Worm (Caenorhabditis elegans) whole organism, late embryonic: ENCODE results near the gene lys-3.

ENCODE experiments used
- C08G9.2 ChIP-seq: sonication (generic microtip); optimal IDR thresholded peaks from 2 replicates; lab custom pipeline; 2016; ENCODE audit warnings: mild to moderate bottlenecking, missing genetic modification characterization, moderate library complexity, missing compliant biosample characterization
- C38D4.7 ChIP-seq: fragments of 200-800 bp; sonication (Bioruptor generic); optimal IDR thresholded peaks from 2 replicates; lab custom pipeline; 2018; ENCODE audit warnings: mild to moderate bottlenecking, missing genetic modification characterization, moderate library complexity, missing compliant biosample characterization
- K09A11.1 ChIP-seq: sonication (generic microtip); optimal IDR thresholded peaks from 2 replicates; lab custom pipeline; 2017; ENCODE audit warnings: antibody characterized with exemption, mild to moderate bottlenecking, missing genetic modification characterization, missing compliant biosample characterization; ENCODE audit not compliant: insufficient read depth
- T23F11.4 ChIP-seq: fragments of 200-800 bp; sonication (Bioruptor generic); optimal IDR thresholded peaks from 2 replicates; lab custom pipeline; 2018; ENCODE audit warnings: mild to moderate bottlenecking, missing genetic modification characterization, missing compliant biosample characterization
- Y22D7AL.16 ChIP-seq: sonication (generic microtip); optimal IDR thresholded peaks from 2 replicates; lab custom pipeline; 2016; ENCODE audit warnings: missing genetic modification characterization, missing compliant biosample characterization
- ahr-1 ChIP-seq: sonication (generic microtip); optimal IDR thresholded peaks from 2 replicates; lab custom pipeline; 2016; ENCODE audit warnings: missing genetic modification characterization, missing compliant biosample characterization
- ceh-14 ChIP-seq: sonication (generic microtip); optimal IDR thresholded peaks from 2 replicates; lab custom pipeline; 2016; ENCODE audit warnings: missing genotype, missing genetic modification characterization, missing compliant biosample characterization
- ceh-18 ChIP-seq: sonication (generic microtip); optimal IDR thresholded peaks from 2 replicates; lab custom pipeline; 2016; ENCODE audit warnings: missing genetic modification characterization, missing compliant biosample characterization
- ceh-19 ChIP-seq: fragments of 200-800 bp; sonication (Bioruptor generic); optimal IDR thresholded peaks from 2 replicates; lab custom pipeline; 2018; ENCODE audit warnings: mild to moderate bottlenecking, missing genetic modification characterization, missing compliant biosample characterization
- ceh-2 ChIP-seq: sonication (generic microtip); optimal IDR thresholded peaks from 2 replicates; lab custom pipeline; 2016; ENCODE audit warnings: missing genotype, missing genetic modification characterization, missing compliant biosample characterization
- ceh-22 ChIP-seq: sonication (generic microtip); optimal IDR thresholded peaks from 2 replicates; lab custom pipeline; 2017; ENCODE audit warnings: missing biosample characterization, missing genetic modification characterization
- ceh-24 ChIP-seq: sonication (generic microtip); optimal IDR thresholded peaks from 2 replicates; lab custom pipeline; 2016; ENCODE audit warnings: mild to moderate bottlenecking, missing genetic modification characterization, missing compliant biosample characterization
- ceh-30 ChIP-seq: fragments of 150-350 bp; optimal IDR thresholded peaks from 2 replicates; lab custom pipeline; 2014; ENCODE audit warnings: missing biosample characterization, missing genetic modification characterization
- ceh-34 ChIP-seq: sonication (generic microtip); optimal IDR thresholded peaks from 2 replicates; lab custom pipeline; 2016; ENCODE audit warnings: mild to moderate bottlenecking, missing genetic modification characterization, missing compliant biosample characterization
- ceh-48 ChIP-seq: sonication (generic microtip); optimal IDR thresholded peaks from 2 replicates; lab custom pipeline; 2016; ENCODE audit warnings: missing genetic modification characterization, inconsistent platforms, missing compliant biosample characterization
- ceh-6 ChIP-seq: fragments of 200-800 bp; sonication (Bioruptor generic); optimal IDR thresholded peaks from 2 replicates; lab custom pipeline; 2018; ENCODE audit warnings: mild to moderate bottlenecking, missing genetic modification characterization, missing compliant biosample characterization
- che-1 ChIP-seq: sonication (generic microtip); optimal IDR thresholded peaks from 2 replicates; lab custom pipeline; 2016; ENCODE audit warnings: mild to moderate bottlenecking, missing genetic modification characterization, missing compliant biosample characterization
- elt-4 ChIP-seq: sonication (generic microtip); optimal IDR thresholded peaks from 2 replicates; lab custom pipeline; 2016; ENCODE audit warnings: missing genetic modification characterization, missing compliant biosample characterization
- eyg-1 ChIP-seq: sonication (generic microtip); optimal IDR thresholded peaks from 2 replicates; lab custom pipeline; 2016; ENCODE audit warnings: missing genotype, missing genetic modification characterization, missing compliant biosample characterization
- fax-1 ChIP-seq: sonication (generic microtip); optimal IDR thresholded peaks from 2 replicates; lab custom pipeline; 2016; ENCODE audit warnings: missing genotype, missing genetic modification characterization, missing compliant biosample characterization
- hlh-30 ChIP-seq: sonication (generic microtip); optimal IDR thresholded peaks from 2 replicates; lab custom pipeline; 2017; ENCODE audit warnings: antibody characterized with exemption, missing genetic modification characterization, missing compliant biosample characterization; ENCODE audit not compliant: insufficient read depth
- hlh-8 ChIP-seq: sonication (generic microtip); optimal IDR thresholded peaks from 2 replicates; lab custom pipeline; 2016; ENCODE audit warnings: missing genotype, missing genetic modification characterization, missing compliant biosample characterization
- nfya-1 ChIP-seq: sonication (generic microtip); optimal IDR thresholded peaks from 2 replicates; lab custom pipeline; 2017; ENCODE audit warnings: missing genetic modification characterization, mild to moderate bottlenecking, missing compliant biosample characterization, antibody characterized with exemption, moderate library complexity
- nhr-11 ChIP-seq: fragments of 150-350 bp; optimal IDR thresholded peaks from 2 replicates; lab custom pipeline; 2014; ENCODE audit warnings: missing biosample characterization, missing genetic modification characterization
- nhr-232 ChIP-seq: sonication (generic microtip); optimal IDR thresholded peaks from 2 replicates; lab custom pipeline; 2016; ENCODE audit warnings: missing genetic modification characterization, missing compliant biosample characterization
- npax-4 ChIP-seq: sonication (generic microtip); optimal IDR thresholded peaks from 2 replicates; lab custom pipeline; 2016; ENCODE audit warnings: missing genetic modification characterization, missing compliant biosample characterization
- odd-2 ChIP-seq: sonication (generic microtip); optimal IDR thresholded peaks from 2 replicates; lab custom pipeline; 2017; ENCODE audit warnings: antibody characterized with exemption, mild to moderate bottlenecking, missing genetic modification characterization, missing compliant biosample characterization
- pag-3 ChIP-seq: sonication (generic microtip); optimal IDR thresholded peaks from 2 replicates; lab custom pipeline; 2016; ENCODE audit warnings: missing compliant biosample characterization, missing genetic modification characterization, borderline replicate concordance
- pat-9 ChIP-seq: fragments of 200-800 bp; sonication (Bioruptor generic); optimal IDR thresholded peaks from 2 replicates; lab custom pipeline; 2018; ENCODE audit warnings: mild to moderate bottlenecking, missing genetic modification characterization, moderate library complexity, missing compliant biosample characterization
- pha-4 ChIP-seq: fragments of 150-350 bp; optimal IDR thresholded peaks from 2 replicates; lab custom pipeline; 2018; ENCODE audit warnings: missing biosample characterization, missing genetic modification reagents, missing genetic modification characterization
- pqm-1 ChIP-seq: sonication (generic microtip); optimal IDR thresholded peaks from 2 replicates; lab custom pipeline; 2016; ENCODE audit warnings: missing genetic modification characterization, missing compliant biosample characterization
- ref-2 ChIP-seq: sonication (generic microtip); optimal IDR thresholded peaks from 2 replicates; lab custom pipeline; 2016; ENCODE audit warnings: missing genetic modification characterization, missing compliant biosample characterization
- rnt-1 ChIP-seq: sonication (generic microtip); optimal IDR thresholded peaks from 2 replicates; lab custom pipeline; 2016; ENCODE audit warnings: missing genetic modification characterization, missing compliant biosample characterization
- sox-2 ChIP-seq: fragments of 200-800 bp; sonication (Bioruptor generic); IDR thresholded peaks from 2 replicates; pipeline ENCODE4 v1.3.6; 2022; ENCODE audit warnings: missing genetic modification reagents, missing genetic modification characterization, missing compliant biosample characterization
- sox-4 ChIP-seq: sonication (generic microtip); optimal IDR thresholded peaks from 2 replicates; lab custom pipeline; 2017; ENCODE audit warnings: mild to moderate bottlenecking, missing genetic modification characterization, inconsistent platforms, missing compliant biosample characterization
- syd-9 ChIP-seq: sonication (generic microtip); optimal IDR thresholded peaks from 2 replicates; lab custom pipeline; 2016; ENCODE audit warnings: mild to moderate bottlenecking, missing genetic modification characterization, moderate library complexity, missing compliant biosample characterization
- tbx-7 ChIP-seq: sonication (generic microtip); optimal IDR thresholded peaks from 2 replicates; lab custom pipeline; 2016; ENCODE audit warnings: missing genotype, missing genetic modification characterization, missing compliant biosample characterization
- ttx-3 ChIP-seq: sonication (generic microtip); optimal IDR thresholded peaks from 2 replicates; lab custom pipeline; 2016; ENCODE audit warnings: missing genetic modification reagents, missing genetic modification characterization, missing compliant biosample characterization
- unc-55 ChIP-seq: sonication (generic microtip); optimal IDR thresholded peaks from 2 replicates; lab custom pipeline; 2017; ENCODE audit warnings: missing biosample characterization, missing genetic modification reagents, missing genetic modification characterization
- unc-86 ChIP-seq: sonication (generic microtip); optimal IDR thresholded peaks from 2 replicates; lab custom pipeline; 2016; ENCODE audit warnings: missing genetic modification characterization, missing compliant biosample characterization
- ztf-16 ChIP-seq: sonication (generic microtip); optimal IDR thresholded peaks from 2 replicates; lab custom pipeline; 2017; ENCODE audit warnings: missing genetic modification characterization, missing compliant biosample characterization

lys-3 gene

DNA sequence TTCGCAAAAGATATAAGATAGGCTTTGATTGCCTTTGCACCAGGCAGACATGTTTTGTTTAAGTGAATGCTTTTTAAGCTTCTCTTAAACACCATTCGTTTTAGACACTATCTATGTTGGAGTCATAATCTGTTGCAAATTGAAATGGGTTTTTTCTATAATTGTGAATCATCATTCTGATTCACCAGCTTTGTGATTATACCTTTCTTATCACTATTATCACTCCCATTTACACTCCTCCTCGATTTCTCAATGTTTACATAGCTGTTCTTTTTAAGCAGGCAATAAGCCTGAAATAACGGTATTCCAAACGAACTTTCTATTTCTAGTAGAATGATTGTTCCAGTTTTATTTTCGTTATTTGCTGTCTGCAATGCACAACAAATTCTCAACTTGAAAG is 13.8 kb upstream of the lys-3 start, which contains the start of gene B0024.4:
TSS of gene B0024.4 (plus strand) at position 301 of the 400 bp plus-strand sequence.
- TF ChIP-seq nhr-232, result no peak
- no peak for TF ChIP-seq K09A11.1
- TF ChIP-seq ceh-2 (tag; lab: Kevin White, UChicago), result no peak
- no peak for TF ChIP-seq rnt-1 (tag; lab: Kevin White, UChicago)
- TF ChIP-seq odd-2 (tag; lab: Kevin White, UChicago), result no peak
- TF ChIP-seq ceh-48, result no peak
- no peak for TF ChIP-seq ztf-16 (tag; lab: Kevin White, UChicago)
- no peak for TF ChIP-seq nhr-11 (tag; lab: Kevin White, UChicago)
- no peak for TF ChIP-seq elt-4 (tag; lab: Kevin White, UChicago)
- no peak for TF ChIP-seq che-1
- TF ChIP-seq unc-55 (GFP tag; lab: Kevin White, UChicago), result no peak
- no peak for TF ChIP-seq ceh-24 (tag; lab: Kevin White, UChicago)
- no peak for TF ChIP-seq pqm-1 (tag; lab: Kevin White, UChicago)
- TF ChIP-seq npax-4 (tag; lab: Kevin White, UChicago), result no peak
- no peak for TF ChIP-seq ceh-22 (tag; lab: Kevin White, UChicago)
- TF ChIP-seq, all 69 proteins: peak for 0

DNA sequence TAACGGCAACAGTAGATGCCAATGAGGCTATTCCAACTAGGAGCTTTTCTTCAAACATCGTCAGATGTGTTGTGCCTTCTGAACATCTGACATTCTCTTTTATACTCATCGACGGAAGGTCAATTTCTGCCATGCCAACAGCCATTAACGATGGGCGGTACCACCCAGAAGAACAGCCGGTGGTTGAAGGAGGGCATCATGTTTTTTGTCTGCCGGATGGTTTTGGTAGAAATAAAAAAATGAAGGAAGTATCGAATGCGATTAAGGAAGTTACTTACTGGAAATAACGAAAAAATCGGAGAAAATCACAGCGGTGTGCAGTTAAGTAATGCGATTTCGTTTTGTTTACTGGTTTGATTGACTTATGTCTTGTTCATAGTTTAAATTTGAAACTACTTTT is 11.2 kb upstream of the lys-3 start, which contains the start of gene col-150:
TSS of gene col-150 (minus strand) at position 101 of the 400 bp plus-strand sequence.
- no peak for TF ChIP-seq C08G9.2 (tag; lab: Kevin White, UChicago)
- TF ChIP-seq, all 69 proteins: peak for 0

DNA sequence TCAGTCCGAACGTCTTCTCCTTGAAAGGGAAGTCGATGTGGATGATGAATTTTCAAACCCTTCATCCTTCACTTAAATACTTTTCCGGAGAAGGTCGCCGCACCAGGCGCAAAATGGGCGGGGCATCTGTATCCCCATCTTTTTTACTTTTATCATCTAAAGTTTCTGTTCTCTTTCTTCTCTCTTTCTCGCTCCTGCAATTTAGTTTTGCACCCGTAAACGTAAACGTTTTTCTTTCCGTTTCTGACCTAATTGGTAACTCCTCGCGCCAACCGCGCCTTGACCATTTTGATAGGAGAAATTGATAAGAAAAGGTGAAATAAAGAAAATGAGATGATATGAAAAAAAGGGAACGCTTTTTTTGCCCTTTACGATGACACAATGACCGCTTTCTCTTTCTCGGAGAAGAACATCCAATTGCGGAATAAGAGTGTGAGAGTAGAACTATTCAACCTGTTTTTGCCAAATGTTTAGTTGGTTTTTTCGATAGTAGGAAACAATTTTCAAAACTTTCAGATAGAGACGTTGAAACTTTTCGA is 9.5 kb upstream of the lys-3 start, which contains the start of gene col-149:
TSS of gene col-149 (minus strand) at position 51 of the 539 bp plus-strand sequence.
- TF ChIP-seq ref-2 (tag; lab: Kevin White, UChicago) (no peak), pag-3 (tag; lab: Kevin White, UChicago) (no peak), fax-1 (tag; lab: Kevin White, UChicago) (no peak), tbx-7 (no peak), ztf-16 (tag; lab: Kevin White, UChicago) (no peak), ceh-18 (tag; lab: Kevin White, UChicago) (no peak), che-1 (no peak), ceh-30 (tag; lab: Kevin White, UChicago) (no peak), sox-2 (GFP tag; lab: Robert Waterston, UW) (no peak), pha-4 (tag; lab: Kevin White, UChicago) (no peak), C38D4.7 (GFP tag; lab: Kevin White, UChicago) (no peak), ceh-19 (GFP tag; lab: Kevin White, UChicago) (no peak), ceh-14 (tag; lab: Kevin White, UChicago) (no peak), C08G9.2 (tag; lab: Kevin White, UChicago) (no peak)

DNA sequence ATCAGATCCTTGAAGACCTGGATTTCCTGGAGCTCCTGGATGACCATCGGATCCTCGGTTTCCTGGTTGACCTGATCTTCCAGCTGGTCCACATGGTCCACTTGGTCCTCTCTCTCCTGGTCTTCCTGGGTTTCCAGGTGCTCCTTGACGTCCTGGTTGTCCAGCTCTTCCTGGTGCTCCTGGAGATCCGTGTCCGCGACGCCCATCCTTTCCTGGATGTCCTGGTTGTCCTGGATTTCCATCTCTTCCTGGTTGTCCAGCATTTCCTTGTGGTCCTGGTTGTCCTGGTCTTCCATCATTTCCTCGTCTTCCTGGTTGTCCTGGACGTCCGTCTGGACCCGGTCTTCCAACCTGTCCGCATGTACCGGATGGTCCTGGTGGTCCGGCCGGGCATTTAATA is 8.5 kb upstream of the lys-3 start:
- no peak for TF ChIP-seq T23F11.4 (GFP tag; lab: Kevin White, UChicago)
- TF ChIP-seq rnt-1 (tag; lab: Kevin White, UChicago), result no peak
- no peak for TF ChIP-seq ceh-34
- TF ChIP-seq ceh-6 (GFP tag; lab: Kevin White, UChicago), result no peak
- TF ChIP-seq nhr-232, result no peak
- no peak for TF ChIP-seq ceh-19 (GFP tag; lab: Kevin White, UChicago)
- no peak for TF ChIP-seq K09A11.1
- no peak for TF ChIP-seq ceh-30 (tag; lab: Kevin White, UChicago)
- TF ChIP-seq eyg-1 (tag; lab: Kevin White, UChicago), result no peak

DNA sequence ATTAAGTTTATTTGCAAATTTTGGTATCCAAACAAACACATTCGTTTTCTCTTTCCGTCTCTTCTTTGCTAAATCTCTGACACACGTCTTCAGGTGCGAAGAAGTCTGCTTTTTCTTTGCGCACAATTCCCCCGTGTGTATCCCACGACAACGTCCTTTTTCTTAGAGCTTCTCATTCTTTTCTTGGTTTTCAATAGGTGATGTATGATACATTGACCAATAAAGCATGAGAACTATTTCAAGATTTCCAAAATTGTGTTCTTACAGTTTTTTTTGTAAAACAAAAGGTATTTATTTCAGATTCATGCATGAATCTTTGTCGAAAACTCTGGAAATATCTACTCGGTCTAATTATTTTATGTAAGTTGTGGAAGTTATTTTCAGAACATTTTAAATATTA is 6.4 kb upstream of the lys-3 start, which contains the start of gene B0024.15:
TSS of gene B0024.15 (plus strand) at position 301 of the 400 bp plus-strand sequence.
- TF ChIP-seq Y22D7AL.16 (tag; lab: Kevin White, UChicago) (no peak), ceh-30 (tag; lab: Kevin White, UChicago) (no peak), unc-86 (no peak), syd-9 (tag; lab: Kevin White, UChicago) (no peak), hlh-30 (no peak), sox-2 (GFP tag; lab: Robert Waterston, UW) (no peak), ceh-2 (tag; lab: Kevin White, UChicago) (no peak), ttx-3 (tag; lab: Kevin White, UChicago) (no peak), ceh-34 (no peak), ceh-24 (tag; lab: Kevin White, UChicago) (no peak), nhr-232 (no peak), pag-3 (tag; lab: Kevin White, UChicago) (no peak), ceh-6 (GFP tag; lab: Kevin White, UChicago) (no peak), ahr-1 (tag; lab: Kevin White, UChicago) (no peak), ceh-22 (tag; lab: Kevin White, UChicago) (no peak), pat-9 (tag; lab: Kevin White, UChicago) (no peak), sox-4 (no peak), hlh-8 (tag; lab: Kevin White, UChicago) (no peak), nfya-1 (tag; lab: Kevin White, UChicago) (no peak), nhr-11 (tag; lab: Kevin White, UChicago) (no peak)
